Fruit fly (Drosophila melanogaster): ENCODE measurements around the gene Hr38.

DNA sequence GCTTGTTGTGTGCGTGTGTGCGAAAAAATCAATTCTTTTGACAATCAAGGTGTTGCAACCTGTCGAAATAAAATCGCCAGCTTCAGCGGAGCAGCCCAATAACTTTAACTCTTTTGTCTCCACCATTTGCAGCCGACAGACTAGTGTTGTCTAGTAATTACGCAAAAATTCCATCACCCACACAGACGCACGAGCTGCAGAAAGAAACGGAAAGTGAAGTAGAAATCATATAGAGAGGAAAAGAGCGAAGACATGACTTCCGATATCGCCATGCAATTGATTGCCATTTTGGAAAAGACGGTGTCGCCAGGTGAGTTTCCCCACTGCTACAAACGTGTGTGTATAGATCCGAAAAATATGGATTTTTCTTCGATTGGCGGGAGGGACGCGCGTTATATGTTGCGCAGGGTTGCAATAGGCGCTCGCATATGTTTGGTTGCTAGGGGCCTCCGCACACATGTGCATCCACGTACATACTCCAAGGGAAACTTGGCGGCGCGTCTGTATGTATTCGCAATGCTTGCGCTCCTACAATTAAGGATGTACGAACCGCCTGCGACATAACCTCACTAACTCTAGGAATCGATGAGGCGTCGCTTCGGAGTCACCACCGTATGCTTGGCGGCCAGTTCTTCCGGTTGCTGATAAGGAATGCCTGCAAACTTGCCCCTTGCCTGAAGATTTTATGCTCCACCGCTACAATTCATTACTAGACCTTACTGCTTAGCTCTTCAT, 20.9 kb upstream of the Hr38 start:
- TF ChIP-seq h (optimal IDR thresholded peaks at IDR 0.05) (no peak), Myc (optimal IDR thresholded peaks at IDR 0.05) (no peak)

All from Kc167 (cell line).